Fruit fly (Drosophila melanogaster) whole organism, prepupa: ENCODE results near the gene Socs16D.

Source experiments
- CG4318 ChIP-seq: fragments of 200-800 bp; sonication (Bioruptor generic); optimal IDR thresholded peaks from 3 replicates; lab custom pipeline; 2017; ENCODE audit warnings: missing biosample characterization, mild to moderate bottlenecking, missing genetic modification characterization
- Hr4 ChIP-seq: fragments of 200-800 bp; sonication (Bioruptor generic); optimal IDR thresholded peaks from 3 replicates; lab custom pipeline; 2016; ENCODE audit warnings: missing biosample characterization, missing genetic modification characterization
- achi ChIP-seq: fragments of 200-800 bp; sonication (Bioruptor generic); optimal IDR thresholded peaks from 3 replicates; lab custom pipeline; 2016; ENCODE audit warnings: missing biosample characterization, missing genetic modification characterization
- fd85E ChIP-seq: fragments of 200-800 bp; sonication (Bioruptor generic); optimal IDR thresholded peaks from 3 replicates; lab custom pipeline; 2016; ENCODE audit warnings: missing biosample characterization, missing genetic modification characterization

DNA sequence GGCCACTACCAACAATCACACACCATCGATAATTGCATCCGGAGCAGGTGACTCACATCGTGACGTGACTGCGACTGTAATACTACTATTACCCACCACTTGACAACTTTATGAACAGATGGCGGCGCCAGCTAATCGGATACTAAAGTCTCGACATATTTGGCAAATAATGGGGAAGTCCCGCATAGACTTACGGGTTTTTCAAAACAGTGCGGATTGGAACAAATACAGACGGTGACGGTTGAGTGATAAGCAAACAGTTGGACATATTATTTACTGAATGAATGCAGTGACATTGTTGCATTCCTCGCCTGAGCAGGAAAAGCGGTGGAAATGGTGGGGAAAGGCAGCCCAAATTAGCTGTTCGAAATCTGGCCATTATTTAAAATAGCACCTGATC, 49.2 kb upstream of the Socs16D start:
- TF ChIP-seq fd85E (GFP tag; lab: Kevin White, UChicago): no peak
- TF ChIP-seq achi (GFP tag; lab: Kevin White, UChicago): no peak
- TF ChIP-seq Hr4: no peak
- no peak for TF ChIP-seq CG4318 (GFP tag; lab: Kevin White, UChicago)
